Worm (Caenorhabditis elegans) whole organism, early embryonic: ENCODE measurements around the gene F59A7.12.

Source experiments
- B0310.2 ChIP-seq: sonication (generic microtip); optimal IDR thresholded peaks from 2 replicates; lab custom pipeline; 2016; ENCODE audit warnings: mild to moderate bottlenecking, missing genetic modification characterization, missing compliant biosample characterization
- F13C5.2 ChIP-seq: sonication (generic microtip); optimal IDR thresholded peaks from 2 replicates; lab custom pipeline; 2017; ENCODE audit warnings: mild to moderate bottlenecking, missing genetic modification characterization, inconsistent platforms, missing compliant biosample characterization
- aly-1 ChIP-seq: sonication (generic microtip); optimal IDR thresholded peaks from 2 replicates; lab custom pipeline; 2016; ENCODE audit warnings: missing genetic modification characterization, missing compliant biosample characterization
- ama-1 ChIP-seq: fragments of 150-350 bp; optimal IDR thresholded peaks from 2 replicates; lab custom pipeline; 2014
- ceh-13 ChIP-seq: fragments of 200-800 bp; sonication (Bioruptor generic); optimal IDR thresholded peaks from 2 replicates; lab custom pipeline; 2018; ENCODE audit warnings: mild to moderate bottlenecking, missing genetic modification characterization, missing compliant biosample characterization
- ceh-36 ChIP-seq: sonication (generic microtip); optimal IDR thresholded peaks from 2 replicates; lab custom pipeline; 2016; ENCODE audit warnings: missing genetic modification characterization, inconsistent platforms, missing compliant biosample characterization
- ets-7 ChIP-seq: sonication (generic microtip); optimal IDR thresholded peaks from 2 replicates; lab custom pipeline; 2016; ENCODE audit warnings: missing genotype, missing genetic modification characterization, missing compliant biosample characterization
- flt-1 ChIP-seq: fragments of 200-800 bp; sonication (Bioruptor generic); IDR thresholded peaks from 2 replicates; pipeline ENCODE4 v1.3.6; 2022; ENCODE audit warnings: missing genetic modification characterization, missing compliant biosample characterization
- hmbx-1 ChIP-seq: sonication (generic microtip); optimal IDR thresholded peaks from 2 replicates; lab custom pipeline; 2016; ENCODE audit warnings: mild to moderate bottlenecking, missing genetic modification characterization, missing compliant biosample characterization
- hmg-4 ChIP-seq: fragments of 200-800 bp; sonication (Bioruptor generic); optimal IDR thresholded peaks from 2 replicates; lab custom pipeline; 2018; ENCODE audit warnings: mild to moderate bottlenecking, missing genetic modification characterization, missing compliant biosample characterization
- hnd-1 ChIP-seq: sonication (generic microtip); optimal IDR thresholded peaks from 2 replicates; lab custom pipeline; 2016; ENCODE audit warnings: missing genetic modification characterization, missing compliant biosample characterization
- pes-1 ChIP-seq: fragments of 200-800 bp; sonication (Bioruptor generic); IDR thresholded peaks from 2 replicates; pipeline ENCODE4 v1.3.6; 2022; ENCODE audit warnings: missing genetic modification reagents, missing genetic modification characterization, missing compliant biosample characterization
- scrt-1 ChIP-seq: fragments of 200-800 bp; sonication (Bioruptor generic); IDR thresholded peaks from 2 replicates; pipeline ENCODE4 v1.3.6; 2022; ENCODE audit warnings: missing genetic modification characterization, missing compliant biosample characterization
- sea-1 ChIP-seq: fragments of 200-800 bp; sonication (Bioruptor generic); conservative IDR thresholded peaks from 2 replicates; pipeline ENCODE4 v1.3.6; 2022; ENCODE audit warnings: missing genetic modification characterization, missing compliant biosample characterization
- tbx-11 ChIP-seq: fragments of 200-800 bp; sonication (Bioruptor generic); IDR thresholded peaks from 2 replicates; pipeline ENCODE4 v1.3.6; 2022; ENCODE audit warnings: missing genetic modification characterization, missing compliant biosample characterization
- tbx-37 ChIP-seq: fragments of 200-800 bp; sonication (Bioruptor generic); conservative IDR thresholded peaks from 2 replicates; pipeline ENCODE4 v1.3.6; 2022; ENCODE audit warnings: missing genetic modification reagents, missing genetic modification characterization, missing compliant biosample characterization
- tra-4 ChIP-seq: sonication (generic microtip); optimal IDR thresholded peaks from 2 replicates; lab custom pipeline; 2017; ENCODE audit warnings: missing genetic modification characterization, missing compliant biosample characterization

The F59A7.12 gene

DNA sequence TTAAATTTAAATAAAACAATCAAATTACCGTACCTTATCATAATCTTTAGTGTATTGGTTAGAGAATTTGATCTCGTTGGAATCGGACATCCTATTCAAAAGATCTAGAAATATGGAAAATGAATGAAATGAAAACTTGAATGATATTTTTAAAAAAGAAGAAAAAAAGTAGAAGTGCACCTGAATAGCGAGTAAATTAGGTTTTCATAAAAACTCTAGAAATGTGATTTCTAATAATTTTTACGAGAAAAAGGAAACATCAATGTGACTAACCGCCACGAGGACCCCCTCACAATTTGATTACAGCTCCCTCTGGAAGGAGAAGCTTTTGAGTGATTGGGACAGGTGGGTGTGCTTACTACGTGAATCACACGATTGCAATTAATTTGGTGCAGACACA lies 16.0 kb downstream of the F59A7.12 start, which contains the start of gene Y40B10A.5:
Y40B10A.5 (minus strand) TSS at position 101 of the 400 bp plus-strand sequence.
- TF ChIP-seq ama-1 (lab: Kevin White, UChicago), result no peak
- no peak for TF ChIP-seq tbx-11

DNA sequence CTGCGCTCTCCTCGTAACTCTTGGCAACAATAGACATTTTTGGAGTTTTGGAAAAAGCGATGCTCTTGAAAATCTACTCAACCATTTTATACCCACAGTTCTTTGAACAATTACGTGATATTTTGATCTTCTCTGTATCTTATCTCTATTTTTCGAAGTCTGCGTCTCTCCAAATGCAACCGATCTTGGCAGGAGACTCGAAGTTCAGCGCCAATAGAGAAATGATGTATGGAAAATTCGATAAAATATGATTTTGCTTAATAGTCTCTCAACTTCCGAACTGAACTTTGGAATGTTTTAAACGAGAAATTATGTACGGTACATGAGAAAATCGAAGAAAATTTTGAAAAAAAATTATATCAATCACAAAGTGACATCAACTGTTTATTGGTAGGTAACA lies 20.2 kb downstream of the F59A7.12 start, which contains the start of gene comt-4:
comt-4 (minus strand) TSS at position 50 of the 400 bp plus-strand sequence.
- TF ChIP-seq scrt-1 (GFP tag; lab: Robert Waterston, UW) (no peak), ceh-13 (GFP tag; lab: Kevin White, UChicago) (no peak), tbx-37 (no peak), ama-1 (lab: Kevin White, UChicago) (no peak), pes-1 (GFP tag; lab: Robert Waterston, UW) (no peak), ceh-36 (tag; lab: Kevin White, UChicago) (no peak), hmg-4 (GFP tag; lab: Kevin White, UChicago) (no peak), tbx-11 (no peak), sea-1 (GFP tag; lab: Robert Waterston, UW) (no peak), F13C5.2 (no peak), ets-7 (no peak), hmbx-1 (no peak), B0310.2 (tag; lab: Kevin White, UChicago) (no peak), aly-1 (tag; lab: Kevin White, UChicago) (no peak), flt-1 (GFP tag; lab: Robert Waterston, UW) (no peak), tra-4 (tag; lab: Kevin White, UChicago) (no peak), hnd-1 (no peak)

DNA sequence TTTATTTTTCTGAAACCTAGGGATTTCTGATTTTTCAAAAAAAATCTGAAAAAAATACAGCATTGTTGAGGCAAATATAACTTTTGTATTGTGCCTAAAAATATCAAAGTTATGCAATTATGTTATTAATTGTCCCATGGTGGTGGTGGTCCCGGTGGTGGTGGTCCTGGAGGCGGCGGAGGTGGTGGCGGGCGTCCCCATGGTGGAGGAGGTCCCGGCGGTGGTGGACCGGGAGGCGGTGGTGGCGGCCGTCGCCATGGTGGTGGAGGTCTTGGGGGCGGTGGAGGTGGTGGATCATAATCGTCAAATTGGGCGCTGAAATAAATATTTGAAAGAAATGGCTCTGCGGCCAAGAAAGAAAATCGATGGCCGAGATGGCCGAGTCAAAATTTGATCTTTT lies 20.8 kb downstream of the F59A7.12 start:
- TF ChIP-seq hnd-1, result no peak
- 0 out of 2 replicates have a peak, but pooled peaks have one; percentile 48 for TF ChIP-seq scrt-1 (GFP tag; lab: Robert Waterston, UW)
- no peak for TF ChIP-seq flt-1 (GFP tag; lab: Robert Waterston, UW)

DNA sequence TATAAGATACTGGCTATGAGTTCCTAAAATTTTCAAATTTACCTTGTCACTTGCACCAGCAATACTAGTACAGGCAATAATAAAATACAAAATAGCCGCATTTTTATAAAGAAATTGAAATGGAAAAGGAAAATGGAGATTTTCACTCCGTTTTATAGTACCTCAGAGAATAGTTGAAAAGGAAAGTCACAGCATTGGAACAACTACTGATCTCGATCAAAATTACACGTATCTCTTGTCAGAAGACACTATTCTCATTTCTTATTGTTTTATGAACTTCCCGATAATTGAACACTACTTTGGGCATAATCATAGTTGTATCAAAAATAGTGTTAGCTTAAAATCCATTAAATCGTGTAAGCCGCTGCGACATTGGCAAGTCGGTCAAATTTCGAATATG lies 21.5 kb downstream of the F59A7.12 start, which contains the start of gene Y40B10A.11:
Y40B10A.11 (minus strand) TSS at position 101 of the 400 bp plus-strand sequence.
- TF ChIP-seq hnd-1 (no peak), ets-7 (no peak), flt-1 (GFP tag; lab: Robert Waterston, UW) (no peak), scrt-1 (GFP tag; lab: Robert Waterston, UW) (no peak), sea-1 (GFP tag; lab: Robert Waterston, UW) (no peak), tbx-37 (no peak), F13C5.2 (no peak), tbx-11 (no peak), ama-1 (lab: Kevin White, UChicago) (no peak)

DNA sequence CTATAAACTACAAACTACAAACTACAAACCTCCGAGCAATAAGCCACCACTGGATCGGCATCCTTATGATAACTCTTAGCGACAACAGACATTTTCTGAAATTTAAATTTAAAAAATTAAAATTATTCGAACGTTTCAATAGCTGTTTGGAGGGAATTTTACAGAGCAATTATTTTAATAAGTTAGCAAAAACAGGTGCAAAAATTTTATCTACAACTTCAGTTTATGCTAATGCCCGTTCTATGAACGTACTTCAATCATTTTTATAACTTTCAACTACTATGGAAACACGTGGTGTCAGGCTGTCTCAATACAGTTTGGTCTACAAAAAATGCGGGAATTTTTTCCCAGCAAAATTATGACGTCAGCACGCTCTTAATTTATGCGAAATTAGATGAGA lies 23.5 kb downstream of the F59A7.12 start, which contains the start of gene comt-5:
comt-5 (minus strand) TSS at position 101 of the 400 bp plus-strand sequence.
- TF ChIP-seq ama-1 (lab: Kevin White, UChicago) (no peak), flt-1 (GFP tag; lab: Robert Waterston, UW) (no peak), tbx-11 (no peak), scrt-1 (GFP tag; lab: Robert Waterston, UW) (no peak), ceh-13 (GFP tag; lab: Kevin White, UChicago) (no peak), ets-7 (no peak), F13C5.2 (no peak), ceh-36 (tag; lab: Kevin White, UChicago) (no peak), B0310.2 (tag; lab: Kevin White, UChicago) (no peak), aly-1 (tag; lab: Kevin White, UChicago) (no peak), pes-1 (GFP tag; lab: Robert Waterston, UW) (no peak)

DNA sequence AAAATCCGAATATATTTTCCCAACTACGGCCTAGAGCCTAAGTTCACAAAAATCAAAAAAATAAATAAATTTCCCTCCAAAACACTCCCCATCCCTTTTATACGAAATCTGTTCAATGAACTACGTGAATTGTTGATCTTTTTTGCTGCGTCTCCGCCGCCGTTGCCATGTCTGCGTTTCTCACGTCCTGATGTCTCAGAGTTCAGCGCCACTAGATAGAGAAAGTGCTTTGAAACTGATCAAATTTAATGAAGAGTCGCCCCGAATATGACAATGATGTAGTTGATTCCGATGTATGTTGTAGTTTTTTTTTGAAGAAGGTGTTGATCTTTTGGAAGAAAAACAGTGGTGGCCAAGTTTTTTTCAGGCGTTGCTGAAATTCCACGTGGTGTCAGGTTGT lies 24.3 kb downstream of the F59A7.12 start:
- TF ChIP-seq pes-1 (GFP tag; lab: Robert Waterston, UW) (no peak), tbx-11 (no peak), tra-4 (tag; lab: Kevin White, UChicago) (no peak), hmg-4 (GFP tag; lab: Kevin White, UChicago) (no peak), F13C5.2 (no peak), ets-7 (no peak), ceh-36 (tag; lab: Kevin White, UChicago) (no peak), scrt-1 (GFP tag; lab: Robert Waterston, UW) (no peak), flt-1 (GFP tag; lab: Robert Waterston, UW) (no peak), sea-1 (GFP tag; lab: Robert Waterston, UW) (no peak), aly-1 (tag; lab: Kevin White, UChicago) (no peak), hmbx-1 (no peak), tbx-37 (no peak), B0310.2 (tag; lab: Kevin White, UChicago) (no peak), hnd-1 (no peak), ama-1 (lab: Kevin White, UChicago) (no peak), ceh-13 (GFP tag; lab: Kevin White, UChicago) (no peak)

DNA sequence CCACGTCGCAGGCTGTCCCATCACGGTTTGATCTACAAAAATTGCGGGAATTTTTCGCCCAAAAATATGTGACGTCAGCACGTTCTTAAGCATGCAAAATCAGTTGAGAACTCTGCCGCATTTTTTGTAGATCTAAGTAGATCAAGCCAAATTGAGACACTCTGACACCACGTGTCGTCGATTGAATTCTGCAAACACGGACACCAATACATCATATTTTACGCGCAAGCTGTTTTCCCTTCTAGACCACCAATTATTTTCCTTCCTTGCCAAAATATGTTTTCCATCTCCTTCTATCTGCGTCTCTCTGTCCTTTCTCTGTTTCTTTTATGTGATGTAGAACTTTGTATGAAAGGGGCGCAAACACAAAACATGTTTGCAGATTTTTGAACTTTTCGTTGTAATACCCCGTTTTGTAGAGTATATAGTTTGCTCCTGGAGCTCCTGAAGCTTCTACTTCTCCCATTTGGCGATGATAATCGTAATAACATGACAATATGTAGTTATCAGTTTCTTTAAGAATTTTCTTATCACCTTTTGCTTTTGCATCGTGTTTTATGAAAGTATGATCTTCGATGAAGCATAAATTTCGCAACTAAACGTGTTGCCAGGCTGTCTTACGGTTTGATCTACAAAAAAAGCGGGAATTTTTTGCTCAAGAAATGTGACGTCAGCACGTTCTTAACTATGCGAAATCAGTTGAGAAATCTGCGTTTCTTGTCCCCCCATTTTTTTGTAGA lies 26.0 kb downstream of the F59A7.12 start:
- TF ChIP-seq hmg-4 (GFP tag; lab: Kevin White, UChicago) (no peak), aly-1 (tag; lab: Kevin White, UChicago) (no peak), tbx-11 (no peak), tra-4 (tag; lab: Kevin White, UChicago) (no peak), hmbx-1 (no peak), hnd-1 (no peak), flt-1 (GFP tag; lab: Robert Waterston, UW) (no peak), sea-1 (GFP tag; lab: Robert Waterston, UW) (no peak)

DNA sequence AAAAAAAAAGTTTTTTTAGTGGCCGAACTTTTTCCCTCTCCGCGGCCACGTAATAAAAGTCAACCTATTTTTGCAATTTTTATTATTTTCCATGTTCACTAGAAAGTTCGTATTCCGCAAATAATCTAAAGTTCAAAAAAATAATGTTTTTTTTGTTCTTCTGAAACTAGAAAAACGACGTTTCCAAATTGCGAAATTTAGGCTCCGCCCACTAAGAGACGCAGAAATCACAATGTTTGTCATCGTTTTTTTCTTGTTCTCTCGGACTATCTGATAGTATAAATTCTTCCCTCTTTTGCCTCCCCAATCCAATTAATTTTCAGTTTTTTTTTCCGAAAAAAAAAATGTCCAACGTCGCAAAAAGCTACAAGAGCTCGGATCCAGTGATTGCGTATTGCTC lies 27.3 kb downstream of the F59A7.12 start, which contains the start of gene comt-3:
comt-3 (plus strand) TSS at position 214 of the 400 bp plus-strand sequence.
- TF ChIP-seq ets-7 (no peak), pes-1 (GFP tag; lab: Robert Waterston, UW) (no peak), flt-1 (GFP tag; lab: Robert Waterston, UW) (no peak), B0310.2 (tag; lab: Kevin White, UChicago) (no peak), sea-1 (GFP tag; lab: Robert Waterston, UW) (no peak), ceh-36 (tag; lab: Kevin White, UChicago) (no peak), tra-4 (tag; lab: Kevin White, UChicago) (no peak), F13C5.2 (no peak), tbx-37 (no peak), hmbx-1 (no peak), hnd-1 (no peak)
